Worm (Caenorhabditis elegans): ENCODE results near the gene T25B9.8.
A peak's percentile ranks its signal among the peaks of the same experiment; 100 is the strongest.

T25B9.8 gene

DNA sequence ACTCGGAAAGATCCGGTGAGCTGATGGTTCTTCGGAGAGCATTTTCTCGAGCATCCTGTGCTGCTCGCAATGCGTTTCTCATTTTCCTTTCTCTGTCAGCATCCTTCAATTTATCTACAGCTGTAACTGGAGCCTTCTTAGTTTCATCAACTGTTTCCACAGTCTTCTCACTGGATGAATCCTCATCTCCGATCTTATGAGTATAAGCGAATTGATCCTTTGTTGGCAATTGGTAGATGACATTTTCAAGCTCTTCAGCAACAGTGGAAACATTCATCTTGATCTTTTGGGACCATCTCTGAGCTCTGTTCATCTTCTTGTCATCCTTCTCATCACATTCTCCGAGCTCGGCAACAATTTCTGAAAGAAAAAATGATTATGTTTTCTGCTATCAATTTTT lies 11.3 kb upstream of the T25B9.8 start:
- TF ChIP-seq nhr-43 (tag; optimal IDR thresholded peaks at IDR 0.05; ENCODE audit: poor library complexity, severe bottlenecking) = peak; percentile 16
- no peak for TF ChIP-seq lin-39 (tag; optimal IDR thresholded peaks at IDR 0.05)

- TF ChIP-seq ama-1 (optimal IDR thresholded peaks at IDR 0.05) = peak; percentile 31
- no peak for TF ChIP-seq nhr-76 (tag; optimal IDR thresholded peaks at IDR 0.05)
- TF ChIP-seq ceh-28 (tag; optimal IDR thresholded peaks at IDR 0.05) = peak; percentile 25
- no peak for TF ChIP-seq tbx-2 (tag; optimal IDR thresholded peaks at IDR 0.05)
- peak; percentile 18 for TF ChIP-seq lsy-12 (tag; optimal IDR thresholded peaks at IDR 0.05)
- TF ChIP-seq mml-1 (tag; optimal IDR thresholded peaks at IDR 0.05) = no peak
- TF ChIP-seq R02D3.7 (tag; optimal IDR thresholded peaks at IDR 0.05) = no peak
- TF ChIP-seq nhr-43 (tag; optimal IDR thresholded peaks at IDR 0.05; ENCODE audit: poor library complexity, severe bottlenecking) = peak; percentile 32
- no peak for TF ChIP-seq egl-5 (tag; optimal IDR thresholded peaks at IDR 0.05)
- peak; percentile 71 for TF ChIP-seq nhr-23 (tag; optimal IDR thresholded peaks at IDR 0.05)
- TF ChIP-seq ceh-9 (tag; optimal IDR thresholded peaks at IDR 0.05) = no peak
- no peak for TF ChIP-seq nhr-11 (tag; optimal IDR thresholded peaks at IDR 0.05)
Observed at ce11 chrIV:10778582-10778981, 10.6 kb upstream of the T25B9.8 start.

ce11 chrIV:10777600-10777999 lies 9.6 kb upstream of the T25B9.8 start:
- TF ChIP-seq nfya-1 (tag; optimal IDR thresholded peaks at IDR 0.05; ENCODE audit: insufficient read depth) (no peak), R02D3.7 (tag; optimal IDR thresholded peaks at IDR 0.05) (no peak), elt-1 (tag; optimal IDR thresholded peaks at IDR 0.05) (no peak), nhr-67 (tag; optimal IDR thresholded peaks at IDR 0.05) (no peak), elt-2 (tag; optimal IDR thresholded peaks at IDR 0.05) (no peak), lin-15B (tag; optimal IDR thresholded peaks at IDR 0.05) (no peak), snpc-4 (tag; optimal IDR thresholded peaks at IDR 0.05) (no peak)

ce11 chrIV:10777076-10777475 lies 9.1 kb upstream of the T25B9.8 start:
- TF ChIP-seq nhr-23 (tag; optimal IDR thresholded peaks at IDR 0.05) = peak; percentile 12
- peak; percentile 46 for TF ChIP-seq nhr-25 (tag; optimal IDR thresholded peaks at IDR 0.05)
- no peak for TF ChIP-seq snpc-4 (tag; optimal IDR thresholded peaks at IDR 0.05)
- TF ChIP-seq ceh-28 (tag; optimal IDR thresholded peaks at IDR 0.05) = no peak
- no peak for TF ChIP-seq elt-3 (tag; optimal IDR thresholded peaks at IDR 0.05)
- TF ChIP-seq hmg-11 (tag; optimal IDR thresholded peaks at IDR 0.05) = no peak
- TF ChIP-seq elt-2 (tag; optimal IDR thresholded peaks at IDR 0.05) = no peak

ce11 chrIV:10773811-10774210 lies 5.8 kb upstream of the T25B9.8 start, which contains the start of gene inpp-1:
Gene inpp-1 (minus strand): TSS chrIV:10773911.
- TF ChIP-seq elt-1 (tag; optimal IDR thresholded peaks at IDR 0.05) (no peak), ztf-11 (tag; optimal IDR thresholded peaks at IDR 0.05) (no peak), lin-15B (tag; optimal IDR thresholded peaks at IDR 0.05) (no peak)

- TF ChIP-seq skn-1 (tag; optimal IDR thresholded peaks at IDR 0.05) = no peak
- no peak for TF ChIP-seq sea-2 (GFP tag; optimal IDR thresholded peaks at IDR 0.05)
- no peak for TF ChIP-seq nhr-28 (tag; optimal IDR thresholded peaks at IDR 0.05)
- no peak for TF ChIP-seq nhr-43 (tag; optimal IDR thresholded peaks at IDR 0.05; ENCODE audit: poor library complexity, severe bottlenecking)
- TF ChIP-seq nhr-76 (tag; optimal IDR thresholded peaks at IDR 0.05) = no peak
Observed at ce11 chrIV:10771296-10771695, 3.3 kb upstream of the T25B9.8 start.

ce11 chrIV:10769353-10769752 lies 1.4 kb upstream of the T25B9.8 start, which contains the start of gene T25B9.9:
Gene T25B9.9 (plus strand): TSS chrIV:10769653.
- TF ChIP-seq elt-3 (tag; optimal IDR thresholded peaks at IDR 0.05) (no peak), nhr-12 (tag; optimal IDR thresholded peaks at IDR 0.05) (no peak), ceh-9 (tag; optimal IDR thresholded peaks at IDR 0.05) (no peak), lin-39 (tag; optimal IDR thresholded peaks at IDR 0.05) (no peak), ceh-16 (tag; optimal IDR thresholded peaks at IDR 0.05) (no peak), fkh-10 (GFP tag; optimal IDR thresholded peaks at IDR 0.05) (no peak), nhr-76 (tag; optimal IDR thresholded peaks at IDR 0.05) (no peak), mdl-1 (tag; optimal IDR thresholded peaks at IDR 0.05) (no peak), ztf-4 (tag; optimal IDR thresholded peaks at IDR 0.05) (no peak), tbx-2 (tag; optimal IDR thresholded peaks at IDR 0.05) (no peak), nhr-237 (tag; optimal IDR thresholded peaks at IDR 0.05) (no peak), unc-39 (tag; optimal IDR thresholded peaks at IDR 0.05) (no peak), sea-2 (GFP tag; optimal IDR thresholded peaks at IDR 0.05) (no peak), ceh-28 (tag; optimal IDR thresholded peaks at IDR 0.05) (no peak), fkh-2 (tag; optimal IDR thresholded peaks at IDR 0.05) (no peak), snpc-4 (tag; optimal IDR thresholded peaks at IDR 0.05) (no peak), egl-27 (tag; optimal IDR thresholded peaks at IDR 0.05) (no peak), nfya-1 (tag; optimal IDR thresholded peaks at IDR 0.05; ENCODE audit: insufficient read depth) (no peak)

All from whole organism, L3 larva.